Worm (Caenorhabditis elegans) whole organism, L3 larva: ENCODE measurements around the gene nifk-1.

Source experiments
- R02D3.7 ChIP-seq: fragments of 150-350 bp; optimal IDR thresholded peaks from 2 replicates; lab custom pipeline; 2014; ENCODE audit warnings: missing biosample characterization, missing genetic modification characterization
- ZK546.5 ChIP-seq: sonication (generic microtip); optimal IDR thresholded peaks from 2 replicates; lab custom pipeline; 2017; ENCODE audit warnings: missing biosample characterization, missing genetic modification characterization
- aly-2 ChIP-seq: fragments of 150-350 bp; optimal IDR thresholded peaks from 2 replicates; lab custom pipeline; 2014; ENCODE audit warnings: missing biosample characterization, missing genetic modification characterization
- ama-1 ChIP-seq: fragments of 150-350 bp; optimal IDR thresholded peaks from 2 replicates; lab custom pipeline; 2018
- ceh-16 ChIP-seq: sonication (generic microtip); optimal IDR thresholded peaks from 2 replicates; lab custom pipeline; 2017; ENCODE audit warnings: missing biosample characterization, missing genetic modification characterization
- ceh-28 ChIP-seq: fragments of 150-350 bp; optimal IDR thresholded peaks from 2 replicates; lab custom pipeline; 2014; ENCODE audit warnings: missing biosample characterization, missing genetic modification reagents, missing genetic modification characterization
- ceh-82 ChIP-seq: fragments of 150-350 bp; optimal IDR thresholded peaks from 2 replicates; lab custom pipeline; 2014; ENCODE audit warnings: missing biosample characterization, missing genetic modification characterization
- ceh-9 ChIP-seq: sonication (generic microtip); optimal IDR thresholded peaks from 2 replicates; lab custom pipeline; 2018; ENCODE audit warnings: missing biosample characterization, missing genetic modification characterization
- daf-12 ChIP-seq: fragments of 150-350 bp; optimal IDR thresholded peaks from 2 replicates; lab custom pipeline; 2014; ENCODE audit warnings: missing biosample characterization, missing genetic modification reagents, missing genetic modification characterization
- egl-27 ChIP-seq: sonication (generic microtip); optimal IDR thresholded peaks from 4 replicates; lab custom pipeline; 2017; ENCODE audit warnings: missing biosample characterization, missing genetic modification reagents, missing genetic modification characterization
- egl-5 ChIP-seq: fragments of 150-350 bp; optimal IDR thresholded peaks from 2 replicates; lab custom pipeline; 2017; ENCODE audit warnings: missing biosample characterization, missing genetic modification reagents, missing genetic modification characterization, inconsistent platforms
- elt-1 ChIP-seq: fragments of 150-350 bp; optimal IDR thresholded peaks from 2 replicates; lab custom pipeline; 2014; ENCODE audit warnings: missing biosample characterization, missing genetic modification characterization
- elt-2 ChIP-seq: sonication (generic microtip); optimal IDR thresholded peaks from 2 replicates; lab custom pipeline; 2016; ENCODE audit warnings: missing genetic modification reagents, mild to moderate bottlenecking, missing genetic modification characterization, missing compliant biosample characterization
- elt-3 ChIP-seq, 3 experiments: fragments of 150-350 bp in 1 of 3; sonication (generic microtip) in 2 of 3; optimal IDR thresholded peaks; 2 replicates in 2 of 3; 4 replicates in 1 of 3; lab custom pipeline; 2014 to 2017; ENCODE audit warnings: missing biosample characterization in 3 of 3, missing genetic modification characterization in 3 of 3
- eor-1 ChIP-seq, 2 experiments: fragments of 150-350 bp; optimal IDR thresholded peaks; 2 replicates each; lab custom pipeline; 2014 to 2018; ENCODE audit warnings: missing biosample characterization in 2 of 2, missing genetic modification characterization in 2 of 2
- fkh-10 ChIP-seq: sonication (generic microtip); optimal IDR thresholded peaks from 2 replicates; lab custom pipeline; 2017; ENCODE audit warnings: missing biosample characterization, missing genetic modification reagents, missing genetic modification characterization
- fkh-2 ChIP-seq: fragments of 150-350 bp; optimal IDR thresholded peaks from 2 replicates; lab custom pipeline; 2014; ENCODE audit warnings: missing biosample characterization, missing genetic modification reagents, missing genetic modification characterization
- fos-1 ChIP-seq: fragments of 150-350 bp; optimal IDR thresholded peaks from 2 replicates; lab custom pipeline; 2014; ENCODE audit warnings: missing biosample characterization, missing genetic modification characterization
- hmg-11 ChIP-seq: sonication (generic microtip); optimal IDR thresholded peaks from 2 replicates; lab custom pipeline; 2016; ENCODE audit warnings: missing genetic modification characterization, missing compliant biosample characterization
- jun-1 ChIP-seq: fragments of 150-350 bp; optimal IDR thresholded peaks from 2 replicates; lab custom pipeline; 2014; ENCODE audit warnings: missing biosample characterization, missing genetic modification reagents, missing genetic modification characterization
- lin-15B ChIP-seq: fragments of 150-350 bp; optimal IDR thresholded peaks from 2 replicates; lab custom pipeline; 2014; ENCODE audit warnings: missing biosample characterization, missing genetic modification characterization
- lin-39 ChIP-seq: fragments of 150-350 bp; optimal IDR thresholded peaks from 2 replicates; lab custom pipeline; 2018; ENCODE audit warnings: missing biosample characterization, missing genetic modification reagents, missing genetic modification characterization
- lsy-12 ChIP-seq: sonication (generic microtip); optimal IDR thresholded peaks from 2 replicates; lab custom pipeline; 2016; ENCODE audit warnings: mild to moderate bottlenecking, missing genetic modification characterization, missing compliant biosample characterization
- mdl-1 ChIP-seq: fragments of 150-350 bp; optimal IDR thresholded peaks from 2 replicates; lab custom pipeline; 2014; ENCODE audit warnings: missing biosample characterization, missing genetic modification characterization
- mml-1 ChIP-seq: fragments of 150-350 bp; sonication (generic microtip); optimal IDR thresholded peaks from 3 replicates; lab custom pipeline; 2014; ENCODE audit warnings: missing biosample characterization, missing genetic modification characterization
- nfya-1 ChIP-seq: sonication (generic microtip); optimal IDR thresholded peaks from 2 replicates; lab custom pipeline; 2017; ENCODE audit warnings: missing genetic modification characterization, mild to moderate bottlenecking, missing compliant biosample characterization, antibody characterized with exemption, moderate library complexity; ENCODE audit not compliant: insufficient read depth
- nhr-11 ChIP-seq: fragments of 150-350 bp; optimal IDR thresholded peaks from 2 replicates; lab custom pipeline; 2014; ENCODE audit warnings: missing biosample characterization, missing genetic modification characterization
- nhr-12 ChIP-seq: fragments of 150-350 bp; optimal IDR thresholded peaks from 2 replicates; lab custom pipeline; 2014; ENCODE audit warnings: missing biosample characterization, missing genetic modification characterization
- nhr-23 ChIP-seq: fragments of 150-350 bp; optimal IDR thresholded peaks from 2 replicates; lab custom pipeline; 2014; ENCODE audit warnings: missing biosample characterization, missing genetic modification reagents, missing genetic modification characterization
- nhr-237 ChIP-seq: fragments of 150-350 bp; optimal IDR thresholded peaks from 2 replicates; lab custom pipeline; 2014; ENCODE audit warnings: missing biosample characterization, missing genetic modification characterization
- nhr-25 ChIP-seq: sonication (generic microtip); optimal IDR thresholded peaks from 2 replicates; lab custom pipeline; 2017; ENCODE audit warnings: missing biosample characterization, missing genetic modification characterization
- nhr-28 ChIP-seq: fragments of 150-350 bp; optimal IDR thresholded peaks from 2 replicates; lab custom pipeline; 2014; ENCODE audit warnings: missing biosample characterization, missing genetic modification characterization
- nhr-43 ChIP-seq: sonication (generic microtip); optimal IDR thresholded peaks from 2 replicates; lab custom pipeline; 2016; ENCODE audit warnings: mild to moderate bottlenecking, missing genetic modification characterization, missing compliant biosample characterization; ENCODE audit not compliant: poor library complexity, severe bottlenecking
- nhr-67 ChIP-seq: fragments of 150-350 bp; optimal IDR thresholded peaks from 2 replicates; lab custom pipeline; 2014; ENCODE audit warnings: missing biosample characterization, missing genetic modification characterization
- nhr-76 ChIP-seq: fragments of 150-350 bp; sonication (generic microtip); optimal IDR thresholded peaks from 5 replicates; lab custom pipeline; 2014; ENCODE audit warnings: missing biosample characterization, missing genetic modification characterization
- nhr-77 ChIP-seq: fragments of 150-350 bp; optimal IDR thresholded peaks from 2 replicates; lab custom pipeline; 2014; ENCODE audit warnings: missing biosample characterization, missing genetic modification characterization
- pha-4 ChIP-seq: fragments of 150-350 bp; optimal IDR thresholded peaks from 2 replicates; lab custom pipeline; 2014; ENCODE audit warnings: missing biosample characterization, missing genetic modification reagents, missing genetic modification characterization
- pqm-1 ChIP-seq: fragments of 150-350 bp; optimal IDR thresholded peaks from 2 replicates; lab custom pipeline; 2017; ENCODE audit warnings: missing biosample characterization, missing genetic modification characterization, inconsistent platforms
- sea-2 ChIP-seq: fragments of 150-350 bp; sonication (generic microtip); optimal IDR thresholded peaks from 4 replicates; lab custom pipeline; 2014; ENCODE audit warnings: missing biosample characterization, missing genetic modification reagents, missing genetic modification characterization
- skn-1 ChIP-seq: fragments of 150-350 bp; optimal IDR thresholded peaks from 2 replicates; lab custom pipeline; 2014; ENCODE audit warnings: missing biosample characterization, missing genetic modification characterization
- snpc-4 ChIP-seq: fragments of 150-350 bp; optimal IDR thresholded peaks from 2 replicates; lab custom pipeline; 2014; ENCODE audit warnings: missing biosample characterization, missing genetic modification characterization
- tbx-2 ChIP-seq: sonication (generic microtip); optimal IDR thresholded peaks from 2 replicates; lab custom pipeline; 2016; ENCODE audit warnings: mild to moderate bottlenecking, missing genetic modification characterization, missing compliant biosample characterization
- unc-39 ChIP-seq: sonication (generic microtip); optimal IDR thresholded peaks from 4 replicates; lab custom pipeline; 2017; ENCODE audit warnings: missing biosample characterization, missing genetic modification characterization
- unc-62 ChIP-seq: fragments of 150-350 bp; sonication (generic microtip); optimal IDR thresholded peaks from 4 replicates; lab custom pipeline; 2014; ENCODE audit warnings: missing biosample characterization, missing genetic modification reagents, missing genetic modification characterization
- zag-1 ChIP-seq: fragments of 150-350 bp; optimal IDR thresholded peaks from 2 replicates; lab custom pipeline; 2014; ENCODE audit warnings: missing biosample characterization, missing genetic modification characterization
- ztf-11 ChIP-seq: fragments of 150-350 bp; optimal IDR thresholded peaks from 2 replicates; lab custom pipeline; 2014; ENCODE audit warnings: missing biosample characterization, missing genetic modification characterization
- ztf-4 ChIP-seq: fragments of 150-350 bp; optimal IDR thresholded peaks from 2 replicates; lab custom pipeline; 2014; ENCODE audit warnings: missing biosample characterization, missing genetic modification characterization

nifk-1 gene

DNA sequence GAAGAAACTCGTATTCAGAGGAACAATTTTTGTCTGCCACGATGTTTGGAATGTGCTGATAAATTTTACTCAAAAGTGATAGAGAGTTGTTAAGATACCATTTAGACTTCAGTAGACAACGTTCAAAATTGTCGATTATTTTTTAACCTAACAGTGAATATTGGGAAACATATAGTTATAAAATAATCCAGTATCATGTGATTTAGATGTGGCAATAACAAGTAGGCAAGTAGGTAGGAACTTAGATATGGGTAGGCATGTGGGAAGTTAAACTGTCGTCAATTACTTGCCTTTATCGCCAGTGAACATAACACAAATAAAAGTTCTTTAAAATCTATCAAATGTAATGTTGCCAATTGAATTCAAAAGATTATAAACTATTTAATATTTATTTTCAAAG is 21.6 kb downstream of the nifk-1 start, which contains the start of gene T23F11.11:
Gene T23F11.11 (minus strand): TSS at position 101 of the 400 bp plus-strand sequence.
- TF ChIP-seq nhr-67 (no peak), unc-62 (no peak), unc-39 (tag; lab: Kevin White, UChicago) (no peak), ceh-16 (tag; lab: Kevin White, UChicago) (no peak), elt-3 (tag; optimal IDR thresholded peaks at IDR 0.05; lab: Kevin White, UChicago) (no peak)

DNA sequence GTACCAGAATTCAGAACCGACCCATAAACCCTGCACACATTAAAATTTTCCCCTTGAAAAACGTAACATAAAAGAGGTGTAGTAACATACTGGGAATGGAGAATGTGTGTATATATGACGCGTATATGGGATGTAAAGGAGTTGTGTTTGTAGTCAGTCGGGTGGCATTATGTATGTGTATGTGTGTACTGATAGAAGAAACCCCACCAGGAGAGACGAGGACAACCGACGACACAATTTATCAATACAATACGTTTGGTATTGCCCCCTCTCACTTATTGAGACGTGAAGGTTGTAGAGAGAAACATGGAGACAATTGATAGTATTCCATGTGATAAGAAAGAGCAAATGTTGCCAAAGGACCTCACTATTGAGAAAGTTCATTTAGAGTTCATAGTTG is 25.0 kb downstream of the nifk-1 start:
- peak; percentile 66 for TF ChIP-seq pqm-1 (tag; lab: Kevin White, UChicago)
- peak; percentile 62 for TF ChIP-seq elt-2 (tag; lab: Kevin White, UChicago)
- peak; percentile 66 for TF ChIP-seq pha-4
- no peak for TF ChIP-seq unc-62

DNA sequence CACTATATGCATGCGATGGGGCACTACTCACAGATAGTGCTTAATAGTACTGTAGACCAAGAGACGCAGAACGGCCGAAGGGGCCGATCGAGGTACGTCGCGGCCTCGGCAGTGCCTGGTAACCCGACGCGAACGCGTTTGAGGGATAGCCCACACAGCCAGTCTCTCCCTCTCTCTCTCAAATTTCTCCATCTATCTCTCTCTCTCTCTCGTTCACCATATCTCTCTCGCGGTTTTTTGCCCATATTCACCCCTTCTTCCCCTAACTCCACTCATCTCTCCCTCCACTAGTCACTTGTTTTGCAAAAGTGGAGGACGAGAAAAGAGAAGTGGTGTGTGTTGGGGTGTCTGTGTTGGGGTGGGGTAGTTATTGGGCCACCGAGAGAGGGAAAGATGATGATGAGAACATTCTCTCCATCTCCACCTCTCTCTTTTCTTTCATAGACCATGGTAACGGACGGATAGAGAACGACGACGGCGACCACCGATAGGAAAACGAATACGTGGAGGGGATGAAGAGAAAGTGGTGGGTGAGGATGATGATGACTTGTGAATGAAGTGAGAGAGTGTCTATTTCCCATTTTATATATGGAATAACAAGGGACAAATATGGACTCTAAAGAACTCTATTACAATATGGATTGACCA is 26.2 kb downstream of the nifk-1 start:
- peak; percentile 22 for TF ChIP-seq jun-1 (tag; lab: Kevin White, UChicago)
- TF ChIP-seq elt-2 (tag; lab: Kevin White, UChicago) = no peak
- no peak for TF ChIP-seq nhr-237
- TF ChIP-seq pha-4 = peak; percentile 4
- no peak for TF ChIP-seq nhr-76 (tag; lab: Kevin White, UChicago)
- TF ChIP-seq ceh-16 (tag; lab: Kevin White, UChicago) = no peak
- TF ChIP-seq lin-15B (tag; lab: Kevin White, UChicago) = peak; percentile 48
- TF ChIP-seq ceh-28 (tag; lab: Kevin White, UChicago) = no peak
- TF ChIP-seq elt-1 (tag; lab: Kevin White, UChicago) = no peak
- TF ChIP-seq tbx-2 (tag; lab: Kevin White, UChicago) = peak; percentile 48
- no peak for TF ChIP-seq ztf-11
- no peak for TF ChIP-seq fkh-2
- no peak for TF ChIP-seq mdl-1 (tag; lab: Kevin White, UChicago)
- TF ChIP-seq lin-39 (tag; lab: Kevin White, UChicago) = peak; percentile 65
- no peak for TF ChIP-seq nhr-67
- TF ChIP-seq snpc-4 (tag; lab: Kevin White, UChicago) = no peak
- TF ChIP-seq ztf-4 = no peak
- no peak for TF ChIP-seq fkh-10 (GFP tag; lab: Kevin White, UChicago)
- peak; percentile 39 for TF ChIP-seq sea-2 (GFP tag; lab: Kevin White, UChicago)
- TF ChIP-seq fos-1 (tag; lab: Kevin White, UChicago) = no peak
- peak; percentile 78 for TF ChIP-seq nhr-25 (tag; lab: Kevin White, UChicago)
- TF ChIP-seq ceh-82 (tag; lab: Kevin White, UChicago) = no peak
- TF ChIP-seq aly-2 (tag; lab: Kevin White, UChicago) = no peak
- peak; percentile 62 for TF ChIP-seq nfya-1 (tag; lab: Kevin White, UChicago)
- no peak for TF ChIP-seq elt-3 (tag; optimal IDR thresholded peaks at IDR 0.05; lab: Kevin White, UChicago)
- TF ChIP-seq ama-1 (lab: Kevin White, UChicago) = no peak
- TF ChIP-seq unc-62 = no peak
- no peak for TF ChIP-seq egl-27 (tag; lab: Kevin White, UChicago)
- no peak for TF ChIP-seq skn-1
- TF ChIP-seq nhr-11 (tag; lab: Kevin White, UChicago) = no peak
- TF ChIP-seq lsy-12 = peak; percentile 35
- no peak for TF ChIP-seq zag-1 (tag; lab: Kevin White, UChicago)
- TF ChIP-seq mml-1 (tag; lab: Kevin White, UChicago) = no peak
- no peak for TF ChIP-seq ceh-9 (tag; lab: Kevin White, UChicago)
- no peak for TF ChIP-seq nhr-77
- no peak for TF ChIP-seq unc-39 (tag; lab: Kevin White, UChicago)
- no peak for TF ChIP-seq nhr-28 (tag; lab: Kevin White, UChicago)
- no peak for TF ChIP-seq eor-1 (tag; optimal IDR thresholded peaks at IDR 0.05; lab: Kevin White, UChicago)
- TF ChIP-seq nhr-12 (tag; lab: Kevin White, UChicago) = no peak
- no peak for TF ChIP-seq pqm-1 (tag; lab: Kevin White, UChicago)
- peak; percentile 1 for TF ChIP-seq nhr-43 (tag; lab: Kevin White, UChicago)
- TF ChIP-seq nhr-23 (tag; lab: Kevin White, UChicago) = peak; percentile 38
- peak; percentile 34 for TF ChIP-seq egl-5 (tag; lab: Kevin White, UChicago)
- no peak for TF ChIP-seq R02D3.7
- no peak for TF ChIP-seq ZK546.5 (tag; lab: Kevin White, UChicago)
- peak; percentile 86 for TF ChIP-seq hmg-11 (tag; lab: Kevin White, UChicago)
- TF ChIP-seq daf-12 = no peak
